Worm (Caenorhabditis elegans) whole organism, L2 larva: ENCODE data around the gene abch-1.
A peak's percentile ranks its signal among the peaks of the same experiment; 100 is the strongest.

Experiments
- F13H6.1 ChIP-seq: sonication (generic microtip); optimal IDR thresholded peaks from 2 replicates; lab custom pipeline; 2016; ENCODE audit warnings: missing genetic modification characterization, missing compliant biosample characterization
- alr-1 ChIP-seq: fragments of 150-350 bp; optimal IDR thresholded peaks from 2 replicates; lab custom pipeline; 2014; ENCODE audit warnings: missing biosample characterization, missing genetic modification characterization
- ama-1 ChIP-seq: fragments of 150-350 bp; optimal IDR thresholded peaks from 2 replicates; lab custom pipeline; 2018; ENCODE audit warnings: inconsistent platforms
- blmp-1 ChIP-seq: sonication (generic microtip); optimal IDR thresholded peaks from 2 replicates; lab custom pipeline; 2017; ENCODE audit warnings: missing genetic modification characterization, mild to moderate bottlenecking, missing compliant biosample characterization, antibody characterized with exemption, moderate library complexity; ENCODE audit not compliant: insufficient read depth
- fos-1 ChIP-seq: fragments of 150-350 bp; optimal IDR thresholded peaks from 2 replicates; lab custom pipeline; 2014; ENCODE audit warnings: missing biosample characterization, missing genetic modification characterization
- lin-13 ChIP-seq: fragments of 150-350 bp; optimal IDR thresholded peaks from 2 replicates; lab custom pipeline; 2014; ENCODE audit warnings: missing biosample characterization, missing genetic modification reagents, missing genetic modification characterization
- nhr-23 ChIP-seq: fragments of 150-350 bp; optimal IDR thresholded peaks from 2 replicates; lab custom pipeline; 2014; ENCODE audit warnings: missing biosample characterization, missing genetic modification reagents, missing genetic modification characterization
- sma-3 ChIP-seq: sonication (generic microtip); optimal IDR thresholded peaks from 2 replicates; lab custom pipeline; 2016; ENCODE audit warnings: missing genetic modification reagents, missing genetic modification characterization, missing compliant biosample characterization
- sma-9 ChIP-seq, 2 experiments: fragments of 150-350 bp in 1 of 2; sonication (generic microtip) in 1 of 2; optimal IDR thresholded peaks; 2 replicates each; lab custom pipeline; 2014 to 2016; ENCODE audit warnings: missing genetic modification characterization in 2 of 2, mild to moderate bottlenecking in 1 of 2, missing biosample characterization in 1 of 2, missing compliant biosample characterization in 1 of 2, missing genetic modification reagents in 1 of 2, moderate library complexity in 1 of 2
- unc-62 ChIP-seq: fragments of 150-350 bp; optimal IDR thresholded peaks from 2 replicates; lab custom pipeline; 2014; ENCODE audit warnings: missing biosample characterization, missing genetic modification reagents, missing genetic modification characterization

The abch-1 gene

DNA sequence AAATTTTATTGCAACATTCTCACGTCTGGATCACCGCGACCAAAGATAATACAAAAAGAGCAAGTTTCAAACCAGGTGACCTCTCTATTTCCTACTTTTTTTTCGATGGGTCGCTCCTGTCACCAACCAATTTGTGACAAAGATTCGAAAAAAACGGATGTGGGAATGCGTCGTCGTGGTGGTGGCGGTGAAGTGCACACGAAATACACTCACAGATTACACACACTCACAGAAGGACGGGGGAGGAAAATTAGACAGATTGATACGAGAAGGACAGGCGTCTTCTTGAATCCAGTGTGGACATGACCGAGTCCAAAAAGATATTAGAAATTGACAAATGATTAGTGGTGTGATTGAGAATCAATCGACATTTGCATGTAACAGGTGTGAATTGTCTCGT is 48.7 kb downstream of the abch-1 start:
- no peak for TF ChIP-seq unc-62
- TF ChIP-seq blmp-1, result no peak
- TF ChIP-seq lin-13, result no peak
- TF ChIP-seq fos-1, result no peak
- no peak for TF ChIP-seq ama-1 (lab: Kevin White, UChicago)
- TF ChIP-seq nhr-23 (tag; lab: Kevin White, UChicago), result no peak
- TF ChIP-seq alr-1 (tag; lab: Kevin White, UChicago), result no peak

DNA sequence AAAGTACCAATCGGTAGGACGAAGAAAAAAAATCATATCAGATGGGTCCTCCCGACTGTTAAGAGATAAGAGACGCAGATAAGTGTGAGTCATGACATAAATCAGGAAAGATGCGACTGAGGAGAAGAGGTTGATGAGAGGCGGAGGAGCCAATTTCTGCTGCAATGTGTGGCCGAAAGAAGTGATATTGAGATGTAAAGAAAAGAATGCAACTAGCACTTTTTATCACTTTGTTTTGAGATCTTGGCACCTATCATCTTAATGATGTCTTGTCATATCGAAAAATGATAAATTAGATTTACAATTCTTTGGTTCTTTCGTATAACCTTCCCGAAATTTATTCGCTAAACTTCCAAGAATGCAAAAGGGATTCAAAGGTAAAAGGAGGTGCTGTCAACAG is 49.3 kb downstream of the abch-1 start, which contains the start of gene del-10:
Gene del-10 (minus strand): TSS at position 24 of the 400 bp plus-strand sequence.
- TF ChIP-seq sma-9 (GFP tag; optimal IDR thresholded peaks at IDR 0.05; lab: Kevin White, UChicago) (peak; percentile 27), sma-9 (tag; optimal IDR thresholded peaks at IDR 0.05; lab: Kevin White, UChicago) (no peak), F13H6.1 (peak; percentile 0), sma-3 (GFP tag; lab: Kevin White, UChicago) (no peak)
